Worm (Caenorhabditis elegans) whole organism, young adult: ENCODE data around the gene rpn-6.1.

Experiments
- B0261.1 ChIP-seq: sonication (generic microtip); optimal IDR thresholded peaks from 2 replicates; lab custom pipeline; 2016; ENCODE audit warnings: mild to moderate bottlenecking, missing genetic modification characterization, moderate library complexity, missing compliant biosample characterization
- F23B12.7 ChIP-seq: sonication (generic microtip); optimal IDR thresholded peaks from 2 replicates; lab custom pipeline; 2017; ENCODE audit warnings: missing genetic modification characterization, mild to moderate bottlenecking, missing compliant biosample characterization, antibody characterized with exemption, moderate library complexity; ENCODE audit not compliant: insufficient read depth
- F39B2.1 ChIP-seq: fragments of 200-800 bp; sonication (Bioruptor generic); IDR thresholded peaks from 2 replicates; pipeline ENCODE4 v1.3.6; 2022; ENCODE audit warnings: missing genetic modification reagents, missing genetic modification characterization, missing compliant biosample characterization
- K11D2.4 ChIP-seq: fragments of 200-800 bp; sonication (Bioruptor generic); IDR thresholded peaks from 2 replicates; pipeline ENCODE4 v1.3.6; 2022; ENCODE audit warnings: missing genetic modification reagents, missing genetic modification characterization, missing compliant biosample characterization
- Y67H2A.10 ChIP-seq: fragments of 200-800 bp; sonication (Bioruptor generic); conservative IDR thresholded peaks from 2 replicates; pipeline ENCODE4 v1.3.6; 2022; ENCODE audit warnings: missing genetic modification reagents, missing genetic modification characterization, missing compliant biosample characterization
- akir-1 ChIP-seq: fragments of 200-800 bp; sonication (Bioruptor generic); optimal IDR thresholded peaks from 2 replicates; lab custom pipeline; 2018; ENCODE audit warnings: mild to moderate bottlenecking, missing genetic modification characterization, moderate library complexity, missing compliant biosample characterization
- ama-1 ChIP-seq, 3 experiments: fragments of 150-350 bp in 1 of 3; sonication (generic microtip) in 2 of 3; optimal IDR thresholded peaks; 2 replicates each; lab custom pipeline; 2014 to 2018; ENCODE audit warnings: missing biosample characterization in 2 of 3, missing genetic modification characterization in 2 of 3, missing genetic modification reagents in 2 of 3
- attf-3 ChIP-seq: fragments of 200-800 bp; sonication (Bioruptor generic); conservative IDR thresholded peaks from 2 replicates; pipeline ENCODE4 v1.3.6; 2022; ENCODE audit warnings: missing genetic modification reagents, missing genetic modification characterization, missing compliant biosample characterization
- attf-5 ChIP-seq: fragments of 200-800 bp; sonication (Bioruptor generic); optimal IDR thresholded peaks from 2 replicates; lab custom pipeline; 2018; ENCODE audit warnings: mild to moderate bottlenecking, missing genetic modification characterization, missing compliant biosample characterization
- cebp-1 ChIP-seq, 2 experiments: fragments of 200-800 bp in 1 of 2; sonication (Bioruptor generic) in 1 of 2; sonication (generic microtip) in 1 of 2; IDR thresholded peaks in 1 of 2; optimal IDR thresholded peaks in 1 of 2; 2 replicates each; pipeline versions ENCODE4 v1.3.6 to Lab custom; 2017 to 2022; ENCODE audit warnings: missing compliant biosample characterization in 2 of 2, missing genetic modification characterization in 2 of 2, mild to moderate bottlenecking in 1 of 2, missing genetic modification reagents in 1 of 2, moderate library complexity in 1 of 2
- egl-44 ChIP-seq: fragments of 200-800 bp; sonication (Bioruptor generic); IDR thresholded peaks from 2 replicates; pipeline ENCODE4 v1.3.6; 2022; ENCODE audit warnings: missing genetic modification reagents, missing genetic modification characterization, missing compliant biosample characterization
- fkh-3 ChIP-seq: sonication (generic microtip); optimal IDR thresholded peaks from 2 replicates; lab custom pipeline; 2016; ENCODE audit warnings: mild to moderate bottlenecking, missing genetic modification characterization, missing compliant biosample characterization
- hmg-20 ChIP-seq: fragments of 200-800 bp; sonication (Bioruptor generic); IDR thresholded peaks from 2 replicates; pipeline ENCODE4 v1.3.6; 2022; ENCODE audit warnings: missing genetic modification reagents, missing genetic modification characterization, missing compliant biosample characterization
- hrde-1 ChIP-seq: sonication (generic microtip); optimal IDR thresholded peaks from 2 replicates; lab custom pipeline; 2016; ENCODE audit warnings: missing genetic modification characterization, mild to moderate bottlenecking, missing compliant biosample characterization, moderate library complexity, missing genotype, missing genetic modification reagents, borderline replicate concordance
- let-607 ChIP-seq, 2 experiments: fragments of 200-800 bp in 1 of 2; sonication (Bioruptor generic) in 1 of 2; sonication (generic microtip) in 1 of 2; optimal IDR thresholded peaks; 2 replicates each; lab custom pipeline; 2016 to 2018; ENCODE audit warnings: mild to moderate bottlenecking in 2 of 2, missing compliant biosample characterization in 2 of 2, missing genetic modification characterization in 2 of 2, moderate library complexity in 2 of 2, missing genotype in 1 of 2
- lin-40 ChIP-seq: sonication (generic microtip); optimal IDR thresholded peaks from 2 replicates; lab custom pipeline; 2016; ENCODE audit warnings: missing genetic modification characterization, mild to moderate bottlenecking, missing compliant biosample characterization, missing genotype, missing genetic modification reagents
- madf-6 ChIP-seq: fragments of 200-800 bp; sonication (Bioruptor generic); IDR thresholded peaks from 2 replicates; pipeline ENCODE4 v1.3.6; 2022; ENCODE audit warnings: missing genetic modification reagents, missing genetic modification characterization, missing compliant biosample characterization
- madf-8 ChIP-seq: fragments of 200-800 bp; sonication (Bioruptor generic); conservative IDR thresholded peaks from 2 replicates; pipeline ENCODE4 v1.3.6; 2022; ENCODE audit warnings: missing genetic modification reagents, missing genetic modification characterization, missing compliant biosample characterization
- mcd-1 ChIP-seq: fragments of 200-800 bp; sonication (Bioruptor generic); IDR thresholded peaks from 2 replicates; pipeline ENCODE4 v1.3.6; 2022; ENCODE audit warnings: missing genetic modification reagents, missing genetic modification characterization, missing compliant biosample characterization
- nhr-120 ChIP-seq: fragments of 200-800 bp; sonication (Bioruptor generic); IDR thresholded peaks from 2 replicates; pipeline ENCODE4 v1.3.6; 2022; ENCODE audit warnings: missing genetic modification characterization, missing compliant biosample characterization
- nhr-80 ChIP-seq: sonication (generic microtip); optimal IDR thresholded peaks from 2 replicates; lab custom pipeline; 2016; ENCODE audit warnings: missing genetic modification characterization, missing compliant biosample characterization
- pbrm-1 ChIP-seq: fragments of 200-800 bp; sonication (Bioruptor generic); IDR thresholded peaks from 2 replicates; pipeline ENCODE4 v1.3.6; 2022; ENCODE audit warnings: missing genetic modification reagents, missing genetic modification characterization, missing compliant biosample characterization
- snpc-4 ChIP-seq, 5 experiments: fragments of 150-350 bp in 1 of 5; sonication (generic microtip) in 4 of 5; optimal IDR thresholded peaks; 2 replicates each; lab custom pipeline; 2014 to 2018; ENCODE audit warnings: missing genetic modification characterization in 5 of 5, missing biosample characterization in 3 of 5, antibody characterized with exemption in 2 of 5, mild to moderate bottlenecking in 2 of 5, missing compliant biosample characterization in 2 of 5, missing genotype in 2 of 5, moderate library complexity in 2 of 5, missing genetic modification reagents in 1 of 5
- sptf-2 ChIP-seq: fragments of 200-800 bp; sonication (Bioruptor generic); optimal IDR thresholded peaks from 2 replicates; lab custom pipeline; 2018; ENCODE audit warnings: mild to moderate bottlenecking, missing genetic modification characterization, missing compliant biosample characterization
- tbx-9 ChIP-seq: sonication (generic microtip); optimal IDR thresholded peaks from 2 replicates; lab custom pipeline; 2016; ENCODE audit warnings: borderline replicate concordance, missing genetic modification characterization, inconsistent platforms, missing compliant biosample characterization
- zfh-2 ChIP-seq: fragments of 200-800 bp; sonication (Bioruptor generic); conservative IDR thresholded peaks from 2 replicates; pipeline ENCODE4 v1.3.6; 2022; ENCODE audit warnings: missing genetic modification reagents, missing genetic modification characterization, missing compliant biosample characterization
- zim-3 ChIP-seq: sonication (generic microtip); optimal IDR thresholded peaks from 2 replicates; lab custom pipeline; 2017; ENCODE audit warnings: mild to moderate bottlenecking, missing genetic modification characterization, moderate library complexity, missing compliant biosample characterization
- ztf-22 ChIP-seq: fragments of 200-800 bp; sonication (Bioruptor generic); optimal IDR thresholded peaks from 2 replicates; lab custom pipeline; 2018; ENCODE audit warnings: mild to moderate bottlenecking, missing genetic modification characterization, moderate library complexity, missing compliant biosample characterization
- ztf-6 ChIP-seq: fragments of 200-800 bp; sonication (Bioruptor generic); IDR thresholded peaks from 2 replicates; pipeline ENCODE4 v1.3.6; 2022; ENCODE audit warnings: missing genetic modification reagents, missing genetic modification characterization, missing compliant biosample characterization

Gene rpn-6.1

ce11 chrIII:6958674-6959241, 3.0 kb downstream of the rpn-6.1 start (continued):
- TF ChIP-seq hrde-1 (tag; lab: Kevin White, UChicago) (peak; percentile 54), akir-1 (no peak), hmg-20 (GFP tag; lab: Robert Waterston, UW) (no peak), F39B2.1 (0 out of 2 replicates have a peak, but pooled peaks have one; percentile 13), madf-8 (GFP tag; lab: Robert Waterston, UW) (peak; percentile 45; the same call in 1 of the 2 replicates), lin-40 (tag; lab: Kevin White, UChicago) (no peak), madf-6 (peak; percentile 76), zfh-2 (GFP tag; lab: Robert Waterston, UW) (no peak), nhr-120 (GFP tag; lab: Robert Waterston, UW) (no peak), attf-5 (GFP tag; lab: Kevin White, UChicago) (no peak), pbrm-1 (GFP tag; lab: Robert Waterston, UW) (0 out of 2 replicates have a peak, but pooled peaks have one; percentile 21), ama-1 (optimal IDR thresholded peaks at IDR 0.05; lab: Kevin White, UChicago) (no peak), ama-1 (GFP tag; optimal IDR thresholded peaks at IDR 0.05; lab: Kevin White, UChicago) (peak in 1 of 2 experiments; percentile 75), sptf-2 (GFP tag; lab: Kevin White, UChicago) (no peak)

- TF ChIP-seq Y67H2A.10 = no peak
- TF ChIP-seq B0261.1 (tag; lab: Kevin White, UChicago) = no peak
- TF ChIP-seq mcd-1 (GFP tag; lab: Robert Waterston, UW) = no peak
- TF ChIP-seq egl-44 (GFP tag; lab: Robert Waterston, UW) = no peak
Measured at ce11 chrIII:6955766-6956165, 6.0 kb downstream of the rpn-6.1 start.

ce11 chrIII:6953978-6954377, 7.8 kb downstream of the rpn-6.1 start:
- no peak for TF ChIP-seq tbx-9 (tag; lab: Kevin White, UChicago)

ce11 chrIII:6953373-6953772, 8.4 kb downstream of the rpn-6.1 start:
- TF ChIP-seq zfh-2 (GFP tag; lab: Robert Waterston, UW) (peak; percentile 51; the same call in 1 of the 2 replicates), K11D2.4 (GFP tag; lab: Robert Waterston, UW) (no peak), F23B12.7 (tag; lab: Kevin White, UChicago) (no peak)

ce11 chrIII:6951435-6951834, 10.4 kb downstream of the rpn-6.1 start:
- peak in 1 of 2 experiments; percentile 13 for TF ChIP-seq let-607 (tag; optimal IDR thresholded peaks at IDR 0.05; lab: Kevin White, UChicago)
- no peak for TF ChIP-seq cebp-1 (GFP tag; IDR thresholded peaks at IDR 0.05; lab: Robert Waterston, UW)
- peak; percentile 11 for TF ChIP-seq cebp-1 (tag; optimal IDR thresholded peaks at IDR 0.05; lab: Kevin White, UChicago)
- TF ChIP-seq zim-3 = no peak
- no peak for TF ChIP-seq fkh-3 (tag; lab: Kevin White, UChicago)
- TF ChIP-seq snpc-4 (GFP tag; optimal IDR thresholded peaks at IDR 0.05; lab: Kevin White, UChicago) = no peak
- peak in 1 of 4 experiments; percentile 32 for TF ChIP-seq snpc-4 (tag; optimal IDR thresholded peaks at IDR 0.05; lab: Kevin White, UChicago)
- TF ChIP-seq ztf-22 (GFP tag; lab: Kevin White, UChicago) = no peak

DNA sequence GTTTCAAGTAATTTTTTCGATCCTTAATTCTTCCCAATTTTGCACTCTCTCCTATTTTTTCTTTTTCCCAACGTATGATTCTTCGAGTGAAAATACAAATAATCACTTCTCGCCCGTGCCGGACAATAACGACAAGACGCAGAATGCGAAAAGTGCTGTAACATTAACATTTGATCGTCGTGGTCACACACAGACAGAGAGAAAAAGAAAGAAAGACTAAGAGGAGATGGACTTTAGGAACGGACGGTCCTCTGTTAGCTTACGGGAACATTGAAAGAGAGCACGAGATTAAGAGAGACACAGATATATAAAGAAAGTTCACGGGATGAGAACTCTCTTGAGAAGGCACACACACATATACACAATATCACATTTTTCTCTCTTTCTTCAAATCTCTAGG, 13.9 kb downstream of the rpn-6.1 start:
- TF ChIP-seq ztf-6 (GFP tag; lab: Robert Waterston, UW) (no peak), nhr-80 (tag; lab: Kevin White, UChicago) (peak; percentile 24), attf-3 (GFP tag; lab: Robert Waterston, UW) (peak; percentile 50), cebp-1 (GFP tag; IDR thresholded peaks at IDR 0.05; lab: Robert Waterston, UW) (no peak), cebp-1 (tag; optimal IDR thresholded peaks at IDR 0.05; lab: Kevin White, UChicago) (peak; percentile 17)
